Worm (Caenorhabditis elegans) whole organism, late embryonic: ENCODE measurements around the gene lap-1.
A peak's percentile ranks its signal among the peaks of the same experiment; 100 is the strongest.

Experiments used
- C08G9.2 ChIP-seq: sonication (generic microtip); optimal IDR thresholded peaks from 2 replicates; lab custom pipeline; 2016; ENCODE audit warnings: mild to moderate bottlenecking, missing genetic modification characterization, moderate library complexity, missing compliant biosample characterization
- F13H6.1 ChIP-seq: sonication (generic microtip); optimal IDR thresholded peaks from 2 replicates; lab custom pipeline; 2016; ENCODE audit warnings: missing genetic modification characterization, missing compliant biosample characterization
- K02D7.2 ChIP-seq: sonication (generic microtip); optimal IDR thresholded peaks from 2 replicates; lab custom pipeline; 2017; ENCODE audit warnings: mild to moderate bottlenecking, missing genetic modification characterization, missing compliant biosample characterization
- ceh-14 ChIP-seq: sonication (generic microtip); optimal IDR thresholded peaks from 2 replicates; lab custom pipeline; 2016; ENCODE audit warnings: missing genotype, missing genetic modification characterization, missing compliant biosample characterization
- ceh-18 ChIP-seq: sonication (generic microtip); optimal IDR thresholded peaks from 2 replicates; lab custom pipeline; 2016; ENCODE audit warnings: missing genetic modification characterization, missing compliant biosample characterization
- ceh-22 ChIP-seq: sonication (generic microtip); optimal IDR thresholded peaks from 2 replicates; lab custom pipeline; 2017; ENCODE audit warnings: missing biosample characterization, missing genetic modification characterization
- ceh-24 ChIP-seq: sonication (generic microtip); optimal IDR thresholded peaks from 2 replicates; lab custom pipeline; 2016; ENCODE audit warnings: mild to moderate bottlenecking, missing genetic modification characterization, missing compliant biosample characterization
- ceh-31 ChIP-seq: sonication (generic microtip); optimal IDR thresholded peaks from 2 replicates; lab custom pipeline; 2016; ENCODE audit warnings: missing genetic modification characterization, missing compliant biosample characterization
- ceh-45 ChIP-seq: fragments of 200-800 bp; sonication (Bioruptor generic); IDR thresholded peaks from 2 replicates; pipeline ENCODE4 v1.3.6; 2022; ENCODE audit warnings: missing genetic modification reagents, missing genetic modification characterization, missing compliant biosample characterization
- dmd-4 ChIP-seq: sonication (generic microtip); optimal IDR thresholded peaks from 2 replicates; lab custom pipeline; 2016; ENCODE audit warnings: borderline replicate concordance, missing genetic modification characterization, missing compliant biosample characterization
- elt-2 ChIP-seq: sonication (generic microtip); optimal IDR thresholded peaks from 2 replicates; lab custom pipeline; 2016; ENCODE audit warnings: missing genetic modification reagents, missing genetic modification characterization, missing compliant biosample characterization
- elt-4 ChIP-seq: sonication (generic microtip); optimal IDR thresholded peaks from 2 replicates; lab custom pipeline; 2016; ENCODE audit warnings: missing genetic modification characterization, missing compliant biosample characterization
- ets-4 ChIP-seq: sonication (generic microtip); optimal IDR thresholded peaks from 2 replicates; lab custom pipeline; 2016; ENCODE audit warnings: missing genetic modification characterization, missing compliant biosample characterization
- eyg-1 ChIP-seq: sonication (generic microtip); optimal IDR thresholded peaks from 2 replicates; lab custom pipeline; 2016; ENCODE audit warnings: missing genotype, missing genetic modification characterization, missing compliant biosample characterization
- fax-1 ChIP-seq: sonication (generic microtip); optimal IDR thresholded peaks from 2 replicates; lab custom pipeline; 2016; ENCODE audit warnings: missing genotype, missing genetic modification characterization, missing compliant biosample characterization
- fkh-10 ChIP-seq: fragments of 150-350 bp; optimal IDR thresholded peaks from 2 replicates; lab custom pipeline; 2014; ENCODE audit warnings: missing biosample characterization, missing genetic modification reagents, missing genetic modification characterization
- fkh-6 ChIP-seq: sonication (generic microtip); optimal IDR thresholded peaks from 2 replicates; lab custom pipeline; 2016; ENCODE audit warnings: missing genetic modification characterization, missing compliant biosample characterization
- hlh-15 ChIP-seq: sonication (generic microtip); optimal IDR thresholded peaks from 2 replicates; lab custom pipeline; 2016; ENCODE audit warnings: missing genetic modification characterization, missing compliant biosample characterization
- hlh-30 ChIP-seq: sonication (generic microtip); optimal IDR thresholded peaks from 2 replicates; lab custom pipeline; 2017; ENCODE audit warnings: antibody characterized with exemption, missing genetic modification characterization, missing compliant biosample characterization; ENCODE audit not compliant: insufficient read depth
- madf-2 ChIP-seq: sonication (generic microtip); optimal IDR thresholded peaks from 2 replicates; lab custom pipeline; 2017; ENCODE audit warnings: missing genetic modification characterization, missing compliant biosample characterization
- mec-3 ChIP-seq: sonication (generic microtip); optimal IDR thresholded peaks from 2 replicates; lab custom pipeline; 2016; ENCODE audit warnings: borderline replicate concordance, missing genetic modification characterization, missing compliant biosample characterization
- nfya-1 ChIP-seq: sonication (generic microtip); optimal IDR thresholded peaks from 2 replicates; lab custom pipeline; 2017; ENCODE audit warnings: missing genetic modification characterization, mild to moderate bottlenecking, missing compliant biosample characterization, antibody characterized with exemption, moderate library complexity
- nhr-232 ChIP-seq: sonication (generic microtip); optimal IDR thresholded peaks from 2 replicates; lab custom pipeline; 2016; ENCODE audit warnings: missing genetic modification characterization, missing compliant biosample characterization
- pag-3 ChIP-seq: sonication (generic microtip); optimal IDR thresholded peaks from 2 replicates; lab custom pipeline; 2016; ENCODE audit warnings: missing compliant biosample characterization, missing genetic modification characterization, borderline replicate concordance
- pax-1 ChIP-seq: fragments of 150-350 bp; optimal IDR thresholded peaks from 2 replicates; lab custom pipeline; 2014; ENCODE audit warnings: missing biosample characterization, missing genetic modification characterization
- pha-4 ChIP-seq: fragments of 150-350 bp; optimal IDR thresholded peaks from 2 replicates; lab custom pipeline; 2018; ENCODE audit warnings: missing biosample characterization, missing genetic modification reagents, missing genetic modification characterization
- pros-1 ChIP-seq: fragments of 150-350 bp; optimal IDR thresholded peaks from 2 replicates; lab custom pipeline; 2014; ENCODE audit warnings: missing biosample characterization, missing genetic modification reagents, missing genetic modification characterization
- ref-2 ChIP-seq: sonication (generic microtip); optimal IDR thresholded peaks from 2 replicates; lab custom pipeline; 2016; ENCODE audit warnings: missing genetic modification characterization, missing compliant biosample characterization
- rnt-1 ChIP-seq: sonication (generic microtip); optimal IDR thresholded peaks from 2 replicates; lab custom pipeline; 2016; ENCODE audit warnings: missing genetic modification characterization, missing compliant biosample characterization
- sox-2 ChIP-seq: fragments of 200-800 bp; sonication (Bioruptor generic); IDR thresholded peaks from 2 replicates; pipeline ENCODE4 v1.3.6; 2022; ENCODE audit warnings: missing genetic modification reagents, missing genetic modification characterization, missing compliant biosample characterization
- syd-9 ChIP-seq: sonication (generic microtip); optimal IDR thresholded peaks from 2 replicates; lab custom pipeline; 2016; ENCODE audit warnings: mild to moderate bottlenecking, missing genetic modification characterization, moderate library complexity, missing compliant biosample characterization
- ttx-3 ChIP-seq: sonication (generic microtip); optimal IDR thresholded peaks from 2 replicates; lab custom pipeline; 2016; ENCODE audit warnings: missing genetic modification reagents, missing genetic modification characterization, missing compliant biosample characterization
- unc-55 ChIP-seq: sonication (generic microtip); optimal IDR thresholded peaks from 2 replicates; lab custom pipeline; 2017; ENCODE audit warnings: missing biosample characterization, missing genetic modification reagents, missing genetic modification characterization
- unc-86 ChIP-seq: sonication (generic microtip); optimal IDR thresholded peaks from 2 replicates; lab custom pipeline; 2016; ENCODE audit warnings: missing genetic modification characterization, missing compliant biosample characterization
- zip-5 ChIP-seq: sonication (generic microtip); optimal IDR thresholded peaks from 2 replicates; lab custom pipeline; 2016; ENCODE audit warnings: missing genetic modification characterization, missing compliant biosample characterization
- ztf-16 ChIP-seq: sonication (generic microtip); optimal IDR thresholded peaks from 2 replicates; lab custom pipeline; 2017; ENCODE audit warnings: missing genetic modification characterization, missing compliant biosample characterization

lap-1 gene

DNA sequence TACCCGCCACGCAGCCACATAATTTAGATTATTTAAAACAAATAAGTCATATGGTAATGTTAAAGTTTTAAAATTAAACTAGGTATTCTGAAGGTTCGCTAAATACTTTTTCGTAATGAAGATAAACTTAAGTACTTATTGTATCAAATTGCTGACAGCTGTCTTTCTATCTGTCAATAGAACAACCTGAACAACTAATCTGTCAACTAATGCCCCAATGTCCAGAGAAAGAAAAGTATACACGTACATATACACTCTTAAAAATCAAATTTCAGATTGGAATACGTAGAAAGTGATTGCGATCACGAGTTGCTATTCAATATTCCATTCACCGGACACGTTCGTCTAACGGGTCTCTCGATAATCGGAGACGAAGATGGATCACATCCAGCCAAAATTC is 9.0 kb upstream of the lap-1 start:
- no peak for TF ChIP-seq sox-2 (GFP tag; lab: Robert Waterston, UW)
- no peak for TF ChIP-seq pax-1 (tag; lab: Kevin White, UChicago)
- TF ChIP-seq C08G9.2 (tag; lab: Kevin White, UChicago): no peak
- peak; percentile 30 for TF ChIP-seq unc-55 (GFP tag; lab: Kevin White, UChicago)

DNA sequence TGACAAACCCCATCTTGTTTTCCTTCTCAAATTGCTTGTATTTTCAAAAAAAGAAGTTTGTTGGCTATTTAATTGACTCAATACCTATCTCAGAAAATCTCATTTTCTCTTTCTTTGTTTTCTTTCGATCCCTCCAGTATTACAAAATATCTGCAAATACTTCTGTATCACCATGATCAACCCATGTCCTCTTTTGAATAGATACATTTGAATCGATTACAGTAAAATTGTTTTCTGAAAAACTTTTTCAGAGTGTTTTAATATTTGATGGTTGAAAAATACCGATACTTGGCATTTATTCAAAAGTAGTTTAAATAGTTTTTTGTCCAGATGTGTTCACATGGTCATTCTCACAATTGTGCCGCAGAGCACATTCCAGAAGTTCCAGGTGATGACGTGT is 7.4 kb upstream of the lap-1 start, which contains the start of gene ZK353.9:
Gene ZK353.9, plus strand, starts transcription at position 331 of the 400 bp plus-strand sequence.
- TF ChIP-seq mec-3 (tag; lab: Kevin White, UChicago) (no peak), ceh-14 (tag; lab: Kevin White, UChicago) (no peak), madf-2 (tag; lab: Kevin White, UChicago) (no peak), nhr-232 (tag; lab: Kevin White, UChicago) (no peak), zip-5 (tag; lab: Kevin White, UChicago) (no peak), fkh-10 (GFP tag; lab: Kevin White, UChicago) (no peak)

DNA sequence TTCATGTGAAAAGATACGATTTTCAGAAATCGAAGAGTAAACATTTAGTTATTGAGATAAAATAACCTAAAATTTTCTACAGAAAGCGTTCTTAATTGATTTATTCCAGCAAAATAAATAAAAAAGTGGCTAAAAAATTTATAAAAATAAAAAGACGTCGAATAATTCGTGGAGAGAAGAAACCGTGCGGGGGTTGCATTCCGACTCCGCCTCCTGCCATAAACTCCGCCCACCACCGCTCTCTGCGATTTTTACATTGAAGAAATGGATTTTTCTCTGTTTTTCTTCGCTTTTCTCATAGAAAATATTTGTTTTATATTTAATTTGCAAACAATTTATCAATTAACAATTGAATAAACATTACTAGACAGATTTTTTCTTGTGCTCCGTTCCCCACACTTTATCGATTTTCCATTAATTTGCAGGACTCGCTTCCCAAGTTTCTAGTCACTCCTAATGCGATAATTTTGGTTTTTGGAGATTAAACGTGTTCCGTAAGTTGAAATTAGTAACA is 3.8 kb upstream of the lap-1 start, which contains the start of the genes ubxn-4 and cyy-1:
Gene ubxn-4, minus strand, starts transcription at position 114 of the 514 bp plus-strand sequence.
Gene cyy-1, plus strand, starts transcription at position 426 of the 514 bp plus-strand sequence.
- peak; percentile 3 for TF ChIP-seq ceh-31 (tag; lab: Kevin White, UChicago)
- TF ChIP-seq elt-4 (tag; lab: Kevin White, UChicago): no peak
- TF ChIP-seq nfya-1: peak; percentile 31
- TF ChIP-seq elt-2 (tag; lab: Kevin White, UChicago): peak; percentile 26
- TF ChIP-seq, all 69 proteins: peak for 3

DNA sequence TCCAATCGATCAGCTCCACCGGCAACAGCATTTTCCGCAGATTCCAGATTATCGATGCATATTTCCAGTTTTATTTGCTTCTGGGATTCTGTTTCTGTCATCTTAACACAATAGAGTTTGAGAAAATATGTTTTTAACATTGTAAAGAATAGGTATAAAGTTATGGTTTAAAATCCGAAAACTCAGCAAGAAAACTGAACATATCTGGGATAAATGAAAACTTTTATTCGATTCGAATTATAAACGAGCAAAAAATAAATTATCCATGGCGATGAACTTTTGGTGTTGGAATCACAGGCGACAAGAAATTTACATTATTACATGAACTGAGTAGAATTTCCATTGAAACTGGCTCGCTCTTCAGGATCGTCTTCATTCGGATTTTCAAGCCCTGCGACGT is 1.8 kb upstream of the lap-1 start, which contains the start of gene cutc-1:
Gene cutc-1, minus strand, starts transcription at position 101 of the 400 bp plus-strand sequence.
- TF ChIP-seq fkh-6 (tag; lab: Kevin White, UChicago) (no peak), dmd-4 (no peak), K02D7.2 (tag; lab: Kevin White, UChicago) (no peak), unc-86 (no peak), pag-3 (tag; lab: Kevin White, UChicago) (no peak), ceh-22 (tag; lab: Kevin White, UChicago) (no peak), F13H6.1 (tag; lab: Kevin White, UChicago) (no peak), pros-1 (tag; lab: Kevin White, UChicago) (no peak), rnt-1 (no peak), fax-1 (tag; lab: Kevin White, UChicago) (no peak), ttx-3 (tag; lab: Kevin White, UChicago) (no peak), ceh-24 (tag; lab: Kevin White, UChicago) (no peak), ref-2 (tag; lab: Kevin White, UChicago) (no peak), mec-3 (tag; lab: Kevin White, UChicago) (no peak)

DNA sequence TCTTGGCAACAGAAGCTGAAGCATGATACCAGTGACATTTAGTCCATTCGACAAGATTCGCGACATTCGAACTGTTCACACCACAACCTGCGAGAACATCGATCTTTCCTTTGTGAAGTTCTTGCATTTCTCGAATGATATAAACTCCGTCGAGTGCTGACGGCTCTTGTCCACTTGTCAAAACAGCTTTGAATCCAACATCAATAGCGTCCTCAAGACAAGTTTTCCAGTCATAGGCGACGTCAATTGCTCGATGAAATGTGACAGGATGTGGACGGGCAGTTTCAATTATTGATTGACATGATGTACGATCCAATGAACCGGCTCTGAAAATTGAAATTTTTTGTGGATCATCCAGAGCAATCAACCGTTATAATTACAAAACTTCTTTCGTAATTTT is 905 bp upstream of the lap-1 start:
- TF ChIP-seq ztf-16: no peak
- no peak for TF ChIP-seq rnt-1
- TF ChIP-seq eyg-1 (tag; lab: Kevin White, UChicago): no peak
- no peak for TF ChIP-seq pha-4 (tag; lab: Kevin White, UChicago)
- no peak for TF ChIP-seq hlh-30
- TF ChIP-seq hlh-15: no peak
- no peak for TF ChIP-seq fkh-10 (GFP tag; lab: Kevin White, UChicago)

DNA sequence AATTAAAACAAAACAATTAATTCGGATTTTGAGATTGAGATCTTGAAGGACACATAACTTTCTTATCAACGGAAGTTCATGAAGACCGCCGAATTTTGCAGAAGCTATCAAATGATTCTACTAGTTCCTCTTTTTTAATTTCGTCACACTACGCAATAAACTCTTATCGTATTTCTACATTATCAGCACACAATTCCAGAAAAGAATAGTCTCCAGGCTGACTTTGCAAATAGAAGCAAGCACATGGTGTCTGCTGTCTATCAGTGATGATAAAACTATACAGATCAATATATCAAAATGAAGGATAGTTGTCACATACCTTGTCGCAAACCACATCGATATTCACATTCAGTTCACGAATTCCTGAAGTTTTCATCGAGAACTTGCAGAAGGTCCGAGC is 1.2 kb downstream of the lap-1 start:
- TF ChIP-seq elt-2 (tag; lab: Kevin White, UChicago) (peak; percentile 66), ceh-18 (no peak), ets-4 (no peak), rnt-1 (no peak), ceh-45 (GFP tag; lab: Robert Waterston, UW) (no peak), pax-1 (tag; lab: Kevin White, UChicago) (no peak), syd-9 (tag; lab: Kevin White, UChicago) (no peak), ceh-14 (tag; lab: Kevin White, UChicago) (no peak)
- TF ChIP-seq, all 69 proteins: peak for 1
